Fruit fly (Drosophila melanogaster): ENCODE results near the gene CG11755.

CG11755 gene

DNA sequence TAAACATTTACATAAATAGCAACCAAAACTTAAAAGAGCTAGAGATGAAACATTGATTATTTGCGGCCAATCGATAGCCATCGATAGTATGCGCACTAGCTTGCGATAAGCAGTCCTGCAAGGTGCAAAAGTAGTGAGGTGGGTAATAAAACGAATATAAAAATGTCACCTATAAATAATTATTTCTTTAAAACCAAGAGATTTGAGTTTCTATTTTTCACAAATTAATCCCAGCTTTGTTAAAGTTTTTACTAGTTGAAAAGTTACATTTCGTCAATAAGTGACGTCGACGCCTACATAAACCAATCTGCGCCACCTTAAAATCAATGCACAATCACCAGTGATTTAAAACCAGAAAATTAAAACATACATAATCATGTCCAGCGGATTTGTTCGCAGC, 26.0 kb upstream of the CG11755 start, which contains the start of the genes Mkk4 and SLIRP2 (continued):
- TF ChIP-seq Gug (GFP tag; IDR thresholded peaks at IDR 0.05) (peak; percentile 98), CG8089 (GFP tag; optimal IDR thresholded peaks at IDR 0.05) (peak; percentile 99), Adf1 (GFP tag; IDR thresholded peaks at IDR 0.05) (peak; percentile 89), fu2 (GFP tag; optimal IDR thresholded peaks at IDR 0.05) (peak; percentile 99), CG15269 (tag; optimal IDR thresholded peaks at IDR 0.05) (peak; percentile 99), Hey (tag; optimal IDR thresholded peaks at IDR 0.05) (peak; percentile 92), az2 (GFP tag; optimal IDR thresholded peaks at IDR 0.05) (peak; percentile 99), CG1792 (GFP tag; optimal IDR thresholded peaks at IDR 0.05) (peak; percentile 97), sug (tag; optimal IDR thresholded peaks at IDR 0.05) (peak; percentile 98), pzg (GFP tag; optimal IDR thresholded peaks at IDR 0.05) (peak; percentile 85), emc (GFP tag; optimal IDR thresholded peaks at IDR 0.05) (peak; percentile 98), CG8388 (GFP tag; optimal IDR thresholded peaks at IDR 0.05) (peak; percentile 98), Xbp1 (GFP tag; optimal IDR thresholded peaks at IDR 0.05) (peak; percentile 100), gcm (GFP tag; optimal IDR thresholded peaks at IDR 0.05) (peak; percentile 99), unpg (GFP tag; optimal IDR thresholded peaks at IDR 0.05) (peak; percentile 99), sna (GFP tag; IDR thresholded peaks at IDR 0.05; ENCODE audit: partially characterized antibody) (peak; percentile 83), ftz-f1 (GFP tag; optimal IDR thresholded peaks at IDR 0.05) (peak; percentile 84), Nf-YA (GFP tag; IDR thresholded peaks at IDR 0.05) (peak; percentile 97), fd102C (GFP tag; optimal IDR thresholded peaks at IDR 0.05) (peak; percentile 95), bigmax (GFP tag; optimal IDR thresholded peaks at IDR 0.05) (peak; percentile 72), CG4360 (GFP tag; IDR thresholded peaks at IDR 0.05) (peak; percentile 90), CG8478 (optimal IDR thresholded peaks at IDR 0.05) (no peak), CG10267 (tag; optimal IDR thresholded peaks at IDR 0.05) (peak; percentile 96), CG7839 (tag; optimal IDR thresholded peaks at IDR 0.05) (peak; percentile 99), CG15601 (tag; optimal IDR thresholded peaks at IDR 0.05) (peak; percentile 98), TFAM (GFP tag; optimal IDR thresholded peaks at IDR 0.05) (peak; percentile 93), Poxn (GFP tag; IDR thresholded peaks at IDR 0.05) (peak; percentile 97), CG3838 (GFP tag; optimal IDR thresholded peaks at IDR 0.05) (peak; percentile 98), Oaz (GFP tag; IDR thresholded peaks at IDR 0.05) (peak; percentile 99), gfzf (GFP tag; optimal IDR thresholded peaks at IDR 0.05) (peak; percentile 45), lilli (GFP tag; optimal IDR thresholded peaks at IDR 0.05) (peak; percentile 100), Lim3 (GFP tag; IDR thresholded peaks at IDR 0.05) (peak; percentile 96), ci (GFP tag; IDR thresholded peaks at IDR 0.05) (peak; percentile 99), ap (GFP tag; IDR thresholded peaks at IDR 0.05) (peak; percentile 98), Antp (GFP tag; optimal IDR thresholded peaks at IDR 0.05) (peak; percentile 99), Jarid2 (GFP tag; optimal IDR thresholded peaks at IDR 0.05) (peak; percentile 91), CG8281 (tag; optimal IDR thresholded peaks at IDR 0.05) (peak; percentile 93), CG30431 (GFP tag; optimal IDR thresholded peaks at IDR 0.05) (peak; percentile 99), CoRest (tag; optimal IDR thresholded peaks at IDR 0.05) (peak; percentile 99), luna (GFP tag; optimal IDR thresholded peaks at IDR 0.05) (peak; percentile 92), CG7987 (GFP tag; optimal IDR thresholded peaks at IDR 0.05) (peak; percentile 97), Hmx (GFP tag; optimal IDR thresholded peaks at IDR 0.05) (peak; percentile 98), so (GFP tag; IDR thresholded peaks at IDR 0.05) (peak; percentile 99), CG3407 (GFP tag; optimal IDR thresholded peaks at IDR 0.05) (peak; percentile 98), CG43689 (GFP tag; IDR thresholded peaks at IDR 0.05) (peak; percentile 97), Nf-YC (tag; optimal IDR thresholded peaks at IDR 0.05) (peak; percentile 91), MTF-1 (GFP tag; optimal IDR thresholded peaks at IDR 0.05; ENCODE audit: borderline replicate concordance) (peak; percentile 97), sc (optimal IDR thresholded peaks at IDR 0.05) (no peak), sc (GFP tag; optimal IDR thresholded peaks at IDR 0.05) (peak; percentile 98), Usf (GFP tag; optimal IDR thresholded peaks at IDR 0.05) (peak; percentile 98), ash1 (GFP tag; optimal IDR thresholded peaks at IDR 0.05) (peak; percentile 89), Hmr (GFP tag; optimal IDR thresholded peaks at IDR 0.05) (peak; percentile 98)

All from whole organism, embryonic.